Worm (Caenorhabditis elegans) whole organism, young adult: ENCODE data around the gene F49F1.2.

ENCODE experiments used
- B0035.1 ChIP-seq: sonication (generic microtip); optimal IDR thresholded peaks from 2 replicates; lab custom pipeline; 2016; ENCODE audit warnings: missing genetic modification characterization, mild to moderate bottlenecking, missing compliant biosample characterization, missing genotype, missing genetic modification reagents
- B0261.1 ChIP-seq: sonication (generic microtip); optimal IDR thresholded peaks from 2 replicates; lab custom pipeline; 2016; ENCODE audit warnings: mild to moderate bottlenecking, missing genetic modification characterization, moderate library complexity, missing compliant biosample characterization
- B0336.3 ChIP-seq: fragments of 200-800 bp; sonication (Bioruptor generic); IDR thresholded peaks from 2 replicates; pipeline ENCODE4 v1.3.6; 2022; ENCODE audit warnings: missing genetic modification characterization, missing compliant biosample characterization
- F10E7.11 ChIP-seq: sonication (generic microtip); optimal IDR thresholded peaks from 2 replicates; lab custom pipeline; 2017; ENCODE audit warnings: mild to moderate bottlenecking, missing genetic modification characterization, moderate library complexity, missing compliant biosample characterization
- F23B12.7 ChIP-seq: sonication (generic microtip); optimal IDR thresholded peaks from 2 replicates; lab custom pipeline; 2017; ENCODE audit warnings: missing genetic modification characterization, mild to moderate bottlenecking, missing compliant biosample characterization, antibody characterized with exemption, moderate library complexity; ENCODE audit not compliant: insufficient read depth
- F57A8.1 ChIP-seq: fragments of 200-800 bp; sonication (Bioruptor generic); optimal IDR thresholded peaks from 2 replicates; lab custom pipeline; 2018; ENCODE audit warnings: mild to moderate bottlenecking, missing genetic modification characterization, moderate library complexity, missing compliant biosample characterization
- K11D2.4 ChIP-seq: fragments of 200-800 bp; sonication (Bioruptor generic); IDR thresholded peaks from 2 replicates; pipeline ENCODE4 v1.3.6; 2022; ENCODE audit warnings: missing genetic modification reagents, missing genetic modification characterization, missing compliant biosample characterization
- T26A5.8 ChIP-seq: sonication (generic microtip); optimal IDR thresholded peaks from 2 replicates; lab custom pipeline; 2016; ENCODE audit warnings: missing genetic modification characterization, missing compliant biosample characterization
- Y56A3A.18 ChIP-seq: fragments of 200-800 bp; sonication (Bioruptor generic); IDR thresholded peaks from 2 replicates; pipeline ENCODE4 v1.3.6; 2022; ENCODE audit warnings: missing genetic modification reagents, missing genetic modification characterization, missing compliant biosample characterization
- Y79H2A.3 ChIP-seq: fragments of 200-800 bp; sonication (Bioruptor generic); conservative IDR thresholded peaks from 2 replicates; pipeline ENCODE4 v1.3.6; 2022; ENCODE audit warnings: missing genetic modification reagents, missing genetic modification characterization, missing compliant biosample characterization
- atf-7 ChIP-seq: sonication (generic microtip); optimal IDR thresholded peaks from 2 replicates; lab custom pipeline; 2017; ENCODE audit warnings: mild to moderate bottlenecking, missing genetic modification characterization, missing compliant biosample characterization
- attf-3 ChIP-seq: fragments of 200-800 bp; sonication (Bioruptor generic); conservative IDR thresholded peaks from 2 replicates; pipeline ENCODE4 v1.3.6; 2022; ENCODE audit warnings: missing genetic modification reagents, missing genetic modification characterization, missing compliant biosample characterization
- cebp-1 ChIP-seq, 2 experiments: fragments of 200-800 bp in 1 of 2; sonication (Bioruptor generic) in 1 of 2; sonication (generic microtip) in 1 of 2; IDR thresholded peaks in 1 of 2; optimal IDR thresholded peaks in 1 of 2; 2 replicates each; pipeline versions ENCODE4 v1.3.6 to Lab custom; 2017 to 2022; ENCODE audit warnings: missing compliant biosample characterization in 2 of 2, missing genetic modification characterization in 2 of 2, mild to moderate bottlenecking in 1 of 2, missing genetic modification reagents in 1 of 2, moderate library complexity in 1 of 2
- ceh-40 ChIP-seq: fragments of 200-800 bp; sonication (Bioruptor generic); IDR thresholded peaks from 2 replicates; pipeline ENCODE4 v1.3.6; 2022; ENCODE audit warnings: missing genetic modification characterization, missing compliant biosample characterization
- chd-7 ChIP-seq: sonication (generic microtip); optimal IDR thresholded peaks from 2 replicates; lab custom pipeline; 2016; ENCODE audit warnings: mild to moderate bottlenecking, missing genetic modification characterization, moderate library complexity, missing compliant biosample characterization
- die-1 ChIP-seq: sonication (generic microtip); optimal IDR thresholded peaks from 2 replicates; lab custom pipeline; 2016; ENCODE audit warnings: missing genotype, mild to moderate bottlenecking, missing genetic modification characterization, missing compliant biosample characterization
- dox-1 ChIP-seq: fragments of 200-800 bp; sonication (Bioruptor generic); IDR thresholded peaks from 2 replicates; pipeline ENCODE4 v1.3.6; 2022; ENCODE audit warnings: missing genetic modification reagents, missing genetic modification characterization, missing compliant biosample characterization
- efl-1 ChIP-seq: fragments of 150-350 bp; optimal IDR thresholded peaks from 2 replicates; lab custom pipeline; 2014; ENCODE audit warnings: missing biosample characterization, missing genetic modification reagents, missing genetic modification characterization
- ets-4 ChIP-seq: fragments of 200-800 bp; sonication (Bioruptor generic); optimal IDR thresholded peaks from 2 replicates; lab custom pipeline; 2018; ENCODE audit warnings: mild to moderate bottlenecking, missing genetic modification characterization, missing compliant biosample characterization
- gei-17 ChIP-seq: fragments of 200-800 bp; sonication (Bioruptor generic); optimal IDR thresholded peaks from 2 replicates; lab custom pipeline; 2018; ENCODE audit warnings: mild to moderate bottlenecking, missing genetic modification characterization, missing compliant biosample characterization
- him-1 ChIP-seq: sonication (generic microtip); optimal IDR thresholded peaks from 2 replicates; lab custom pipeline; 2016; ENCODE audit warnings: missing genotype, missing genetic modification reagents, missing genetic modification characterization, missing compliant biosample characterization
- hsf-1 ChIP-seq: fragments of 200-800 bp; sonication (Bioruptor generic); IDR thresholded peaks from 2 replicates; pipeline ENCODE4 v1.3.6; 2022; ENCODE audit warnings: missing genetic modification reagents, missing genetic modification characterization, missing compliant biosample characterization
- lin-26 ChIP-seq: fragments of 200-800 bp; sonication (Bioruptor generic); IDR thresholded peaks from 2 replicates; pipeline ENCODE4 v1.3.6; 2022; ENCODE audit warnings: missing genetic modification reagents, missing genetic modification characterization, missing compliant biosample characterization
- lin-35 ChIP-seq, 3 experiments: fragments of 150-350 bp in 2 of 3; sonication (generic microtip) in 1 of 3; optimal IDR thresholded peaks; 2 replicates each; lab custom pipeline; 2014 to 2018; ENCODE audit warnings: missing biosample characterization in 3 of 3, missing genetic modification characterization in 3 of 3, missing genetic modification reagents in 3 of 3
- lin-54 ChIP-seq: fragments of 200-800 bp; sonication (Bioruptor generic); optimal IDR thresholded peaks from 2 replicates; lab custom pipeline; 2018; ENCODE audit warnings: mild to moderate bottlenecking, missing genetic modification characterization, missing compliant biosample characterization
- lsl-1 ChIP-seq: fragments of 200-800 bp; sonication (Bioruptor generic); optimal IDR thresholded peaks from 2 replicates; lab custom pipeline; 2018; ENCODE audit warnings: mild to moderate bottlenecking, missing genetic modification characterization, moderate library complexity, missing compliant biosample characterization
- madf-10 ChIP-seq: sonication (generic microtip); optimal IDR thresholded peaks from 2 replicates; lab custom pipeline; 2016; ENCODE audit warnings: mild to moderate bottlenecking, missing genetic modification characterization, missing compliant biosample characterization
- mel-28 ChIP-seq: sonication (generic microtip); optimal IDR thresholded peaks from 2 replicates; lab custom pipeline; 2016; ENCODE audit warnings: borderline replicate concordance, mild to moderate bottlenecking, missing genetic modification characterization, missing compliant biosample characterization
- mes-4 ChIP-seq: sonication (generic microtip); optimal IDR thresholded peaks from 2 replicates; lab custom pipeline; 2016; ENCODE audit warnings: missing genotype, missing genetic modification characterization, missing compliant biosample characterization
- nfya-1 ChIP-seq: sonication (generic microtip); optimal IDR thresholded peaks from 2 replicates; lab custom pipeline; 2017; ENCODE audit warnings: antibody characterized with exemption, missing compliant biosample characterization, missing genetic modification characterization, borderline replicate concordance; ENCODE audit not compliant: insufficient read depth
- nfyb-1 ChIP-seq: fragments of 200-800 bp; sonication (Bioruptor generic); IDR thresholded peaks from 2 replicates; pipeline ENCODE4 v1.3.6; 2022; ENCODE audit warnings: missing genetic modification reagents, missing genetic modification characterization, missing compliant biosample characterization
- nhr-27 ChIP-seq: fragments of 200-800 bp; sonication (Bioruptor generic); optimal IDR thresholded peaks from 2 replicates; lab custom pipeline; 2018; ENCODE audit warnings: mild to moderate bottlenecking, missing genetic modification characterization, moderate library complexity, missing compliant biosample characterization
- pbrm-1 ChIP-seq: fragments of 200-800 bp; sonication (Bioruptor generic); IDR thresholded peaks from 2 replicates; pipeline ENCODE4 v1.3.6; 2022; ENCODE audit warnings: missing genetic modification reagents, missing genetic modification characterization, missing compliant biosample characterization
- repo-1 ChIP-seq: sonication (generic microtip); optimal IDR thresholded peaks from 2 replicates; lab custom pipeline; 2017; ENCODE audit warnings: mild to moderate bottlenecking, missing genetic modification characterization, missing compliant biosample characterization
- snpc-3.4 ChIP-seq: sonication (generic microtip); optimal IDR thresholded peaks from 2 replicates; lab custom pipeline; 2017; ENCODE audit warnings: missing genetic modification characterization, mild to moderate bottlenecking, missing compliant biosample characterization, antibody characterized with exemption, moderate library complexity, missing genotype, missing genetic modification reagents
- somi-1 ChIP-seq: fragments of 200-800 bp; sonication (Bioruptor generic); optimal IDR thresholded peaks from 2 replicates; lab custom pipeline; 2018; ENCODE audit warnings: mild to moderate bottlenecking, missing genetic modification characterization, missing compliant biosample characterization
- tbp1 ChIP-seq: fragments of 200-800 bp; sonication (Bioruptor generic); optimal IDR thresholded peaks from 2 replicates; lab custom pipeline; 2018; ENCODE audit warnings: mild to moderate bottlenecking, missing genetic modification characterization, missing compliant biosample characterization
- xnd-1 ChIP-seq: sonication (generic microtip); optimal IDR thresholded peaks from 2 replicates; lab custom pipeline; 2016; ENCODE audit warnings: missing genotype, missing genetic modification reagents, missing genetic modification characterization, missing compliant biosample characterization
- zfh-2 ChIP-seq: fragments of 200-800 bp; sonication (Bioruptor generic); conservative IDR thresholded peaks from 2 replicates; pipeline ENCODE4 v1.3.6; 2022; ENCODE audit warnings: missing genetic modification reagents, missing genetic modification characterization, missing compliant biosample characterization
- zim-3 ChIP-seq: sonication (generic microtip); optimal IDR thresholded peaks from 2 replicates; lab custom pipeline; 2017; ENCODE audit warnings: mild to moderate bottlenecking, missing genetic modification characterization, moderate library complexity, missing compliant biosample characterization
- ztf-18 ChIP-seq: sonication (generic microtip); optimal IDR thresholded peaks from 2 replicates; lab custom pipeline; 2016; ENCODE audit warnings: missing genotype, mild to moderate bottlenecking, missing genetic modification characterization, missing compliant biosample characterization
- ztf-26 ChIP-seq: sonication (generic microtip); optimal IDR thresholded peaks from 2 replicates; lab custom pipeline; 2017; ENCODE audit warnings: missing genetic modification characterization, missing compliant biosample characterization

F49F1.2 gene

DNA sequence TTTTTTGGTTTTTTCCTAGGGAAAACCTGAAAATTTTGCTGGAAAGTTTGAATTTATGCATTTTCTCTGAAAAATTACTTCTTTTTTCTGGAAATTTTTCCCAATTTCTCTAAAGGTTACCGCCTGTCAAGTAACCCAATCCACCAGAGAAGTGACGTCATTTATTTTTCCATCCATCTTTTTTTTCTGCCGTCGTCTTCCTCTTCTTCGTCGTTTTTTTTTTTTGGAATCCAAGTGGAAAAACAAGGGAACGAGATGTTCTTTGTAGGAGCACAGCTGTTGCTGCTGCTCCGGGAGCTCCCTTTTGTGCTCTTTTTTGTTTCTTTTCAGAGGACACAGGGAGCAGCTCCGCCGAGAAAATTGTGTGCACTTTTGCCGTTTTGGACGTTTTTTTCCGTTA, 21.4 kb upstream of the F49F1.2 start:
- no peak for TF ChIP-seq nfyb-1 (GFP tag; lab: Robert Waterston, UW)
- 0 out of 2 replicates have a peak, but pooled peaks have one; percentile 36 for TF ChIP-seq K11D2.4
- TF ChIP-seq mes-4 (tag; lab: Kevin White, UChicago), result no peak
- TF ChIP-seq xnd-1 (tag; lab: Kevin White, UChicago), result no peak
- TF ChIP-seq chd-7 (tag; lab: Kevin White, UChicago), result no peak
- TF ChIP-seq atf-7 (tag; lab: Kevin White, UChicago), result peak; percentile 62

DNA sequence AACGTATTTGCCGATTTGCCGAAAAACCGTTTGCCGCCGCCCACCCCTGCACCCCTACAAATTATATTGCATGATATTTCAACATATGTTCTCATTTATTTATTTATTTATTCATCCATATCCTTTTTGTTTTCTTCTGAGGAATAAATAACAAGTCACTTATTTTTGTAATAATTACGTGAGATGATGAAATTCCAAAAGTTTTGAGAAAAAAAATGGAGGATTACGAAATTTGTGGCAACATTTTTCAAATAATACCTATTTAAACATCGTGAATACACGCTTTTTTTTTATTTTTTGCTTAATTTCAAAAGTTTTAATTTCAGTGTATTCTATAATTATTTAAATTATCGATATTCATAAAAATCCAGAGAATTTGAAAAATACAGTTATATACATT, 18.8 kb upstream of the F49F1.2 start:
- TF ChIP-seq B0336.3 (GFP tag; lab: Robert Waterston, UW), result no peak
- no peak for TF ChIP-seq cebp-1 (GFP tag; IDR thresholded peaks at IDR 0.05; lab: Robert Waterston, UW)
- TF ChIP-seq cebp-1 (tag; optimal IDR thresholded peaks at IDR 0.05; lab: Kevin White, UChicago), result peak; percentile 67

DNA sequence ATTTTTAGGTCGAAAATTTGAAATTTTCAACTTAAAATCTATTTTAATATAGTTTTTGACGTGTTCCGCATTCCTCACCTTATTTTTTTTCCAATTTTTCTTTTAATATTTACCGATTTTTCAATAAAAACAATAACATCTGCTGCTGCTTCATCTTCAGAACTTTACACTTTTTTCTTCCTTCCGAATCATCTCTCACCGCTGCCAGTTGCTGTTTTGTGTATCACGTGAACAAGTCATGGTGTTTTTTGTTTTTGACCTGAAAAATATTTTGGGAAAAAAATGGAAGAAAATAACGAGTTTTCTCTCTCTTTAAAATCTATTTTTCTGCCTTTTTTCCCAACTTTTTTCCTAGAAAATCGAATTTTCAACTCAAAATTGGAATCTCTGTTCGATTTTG, 16.0 kb upstream of the F49F1.2 start:
- TF ChIP-seq lin-35 (GFP tag; optimal IDR thresholded peaks at IDR 0.05; lab: Kevin White, UChicago), result no peak
- TF ChIP-seq repo-1 (tag; lab: Kevin White, UChicago), result no peak
- TF ChIP-seq ets-4 (GFP tag; lab: Kevin White, UChicago), result no peak
- TF ChIP-seq lin-26 (GFP tag; lab: Robert Waterston, UW), result no peak
- no peak for TF ChIP-seq somi-1 (GFP tag; lab: Kevin White, UChicago)
- TF ChIP-seq Y79H2A.3 (GFP tag; lab: Robert Waterston, UW), result no peak
- TF ChIP-seq him-1 (tag; lab: Kevin White, UChicago), result no peak
- no peak for TF ChIP-seq T26A5.8 (tag; lab: Kevin White, UChicago)
- TF ChIP-seq F23B12.7, result no peak
- TF ChIP-seq die-1 (tag; lab: Kevin White, UChicago), result no peak
- TF ChIP-seq gei-17 (GFP tag; lab: Kevin White, UChicago), result no peak
- no peak for TF ChIP-seq nfya-1
- no peak for TF ChIP-seq pbrm-1 (GFP tag; lab: Robert Waterston, UW)
- TF ChIP-seq hsf-1 (GFP tag; lab: Robert Waterston, UW), result no peak
- no peak for TF ChIP-seq F10E7.11 (tag; lab: Kevin White, UChicago)
- TF ChIP-seq, all 124 proteins: peak for 0

DNA sequence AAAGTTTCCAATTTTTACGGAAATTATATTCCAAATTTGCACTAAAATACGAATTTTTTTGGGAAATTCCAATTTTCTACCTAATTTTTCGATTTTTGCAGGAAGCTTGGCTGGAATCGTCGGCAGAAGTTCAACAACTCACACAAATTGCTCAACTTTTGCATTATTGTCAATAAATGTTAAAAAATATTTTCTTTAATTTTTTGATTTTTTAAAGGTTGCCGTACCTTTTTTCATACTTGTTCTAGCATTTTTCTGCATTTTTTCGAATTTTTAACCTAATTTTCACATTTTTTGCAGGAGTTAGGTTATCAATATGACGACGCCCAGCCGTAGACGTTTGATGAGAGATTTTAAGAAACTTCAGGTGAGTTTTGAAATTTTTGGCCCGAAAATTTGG, 13.0 kb upstream of the F49F1.2 start, which contains the start of gene ubc-1:
ubc-1 (plus strand) TSS at position 301 of the 400 bp plus-strand sequence.
- TF ChIP-seq attf-3 (GFP tag; lab: Robert Waterston, UW) (no peak), madf-10 (no peak), ceh-40 (GFP tag; lab: Robert Waterston, UW) (no peak), ztf-18 (tag; lab: Kevin White, UChicago) (no peak)
- TF ChIP-seq, all 124 proteins: peak for 0

DNA sequence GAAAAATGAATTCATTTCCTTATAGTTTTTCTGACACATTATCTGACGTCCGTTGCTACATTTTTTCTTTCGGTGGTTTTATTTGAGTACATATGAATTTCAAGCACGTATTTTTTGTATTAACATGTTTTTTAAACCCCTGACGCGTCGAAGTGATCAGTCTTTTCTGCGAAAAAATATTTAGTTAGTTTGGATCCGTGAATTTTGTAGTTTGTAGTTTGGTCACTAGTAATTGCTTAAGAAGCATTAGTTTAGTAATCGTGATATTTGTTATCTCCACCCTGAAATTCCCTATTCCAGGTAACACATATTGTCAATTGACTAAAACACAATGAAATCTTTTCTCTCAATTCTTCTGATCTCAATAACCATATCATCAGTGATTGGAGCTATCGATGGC, 7.0 kb upstream of the F49F1.2 start, which contains the start of gene C35B1.7:
C35B1.7 (plus strand) TSS at position 301 of the 400 bp plus-strand sequence.
- TF ChIP-seq ztf-26 (tag; lab: Kevin White, UChicago) (no peak), zfh-2 (no peak), nhr-27 (tag; lab: Kevin White, UChicago) (no peak), B0035.1 (no peak), lsl-1 (GFP tag; lab: Kevin White, UChicago) (no peak), B0261.1 (tag; lab: Kevin White, UChicago) (no peak), dox-1 (GFP tag; lab: Robert Waterston, UW) (no peak), zim-3 (no peak), Y56A3A.18 (GFP tag; lab: Robert Waterston, UW) (no peak), snpc-3.4 (tag; lab: Kevin White, UChicago) (no peak), K11D2.4 (no peak), cebp-1 (GFP tag; IDR thresholded peaks at IDR 0.05; lab: Robert Waterston, UW) (no peak), cebp-1 (tag; optimal IDR thresholded peaks at IDR 0.05; lab: Kevin White, UChicago) (no peak), tbp1 (no peak), efl-1 (no peak), nfya-1 (no peak), mel-28 (tag; lab: Kevin White, UChicago) (no peak), lin-54 (GFP tag; lab: Kevin White, UChicago) (no peak), F57A8.1 (GFP tag; lab: Kevin White, UChicago) (no peak)
